Fruit fly (Drosophila melanogaster) whole organism, prepupa: ENCODE results near the gene anchor.
A peak's percentile ranks its signal among the peaks of the same experiment; 100 is the strongest.

Experiments used
- CG10669 ChIP-seq: fragments of 200-800 bp; sonication (Bioruptor generic); optimal IDR thresholded peaks from 3 replicates; lab custom pipeline; 2018; ENCODE audit warnings: missing biosample characterization, mild to moderate bottlenecking, missing genetic modification characterization, moderate library complexity
- CG11294 ChIP-seq: fragments of 200-800 bp; sonication (Bioruptor generic); IDR thresholded peaks from 2 replicates; pipeline ENCODE4 v1.3.6; 2022; ENCODE audit warnings: missing biosample characterization, missing genetic modification characterization
- CG11902 ChIP-seq: fragments of 200-800 bp; sonication (Bioruptor generic); optimal IDR thresholded peaks from 3 replicates; lab custom pipeline; 2016; ENCODE audit warnings: missing biosample characterization, missing genetic modification characterization
- CG15336 ChIP-seq: fragments of 200-800 bp; sonication (Bioruptor generic); IDR thresholded peaks from 2 replicates; pipeline ENCODE4 v1.3.6; 2022; ENCODE audit warnings: missing biosample characterization, missing genetic modification characterization
- CG3032 ChIP-seq: fragments of 200-800 bp; optimal IDR thresholded peaks from 2 replicates; lab custom pipeline; 2019; ENCODE audit warnings: missing biosample characterization, mild to moderate bottlenecking, missing genetic modification characterization, moderate library complexity
- CG31627 ChIP-seq: fragments of 200-800 bp; sonication (Bioruptor generic); optimal IDR thresholded peaks from 3 replicates; lab custom pipeline; 2016; ENCODE audit warnings: missing biosample characterization, missing genetic modification characterization
- CG32006 ChIP-seq: fragments of 200-800 bp; sonication (Bioruptor generic); optimal IDR thresholded peaks from 3 replicates; lab custom pipeline; 2017; ENCODE audit warnings: missing biosample characterization, mild to moderate bottlenecking, missing genetic modification characterization
- CG34406 ChIP-seq: fragments of 200-800 bp; sonication (Bioruptor generic); optimal IDR thresholded peaks from 3 replicates; lab custom pipeline; 2016; ENCODE audit warnings: missing biosample characterization, missing genetic modification characterization
- CG3919 ChIP-seq: fragments of 200-800 bp; sonication (Bioruptor generic); optimal IDR thresholded peaks from 3 replicates; lab custom pipeline; 2016; ENCODE audit warnings: missing biosample characterization, missing genetic modification characterization
- CG4318 ChIP-seq: fragments of 200-800 bp; sonication (Bioruptor generic); optimal IDR thresholded peaks from 3 replicates; lab custom pipeline; 2017; ENCODE audit warnings: missing biosample characterization, mild to moderate bottlenecking, missing genetic modification characterization
- CG6276 ChIP-seq: fragments of 200-800 bp; sonication (Bioruptor generic); optimal IDR thresholded peaks from 2 replicates; lab custom pipeline; 2017; ENCODE audit warnings: missing biosample characterization, mild to moderate bottlenecking, missing genetic modification characterization
- CG6792 ChIP-seq: fragments of 200-800 bp; sonication (Bioruptor generic); optimal IDR thresholded peaks from 3 replicates; lab custom pipeline; 2016; ENCODE audit warnings: missing biosample characterization, missing genetic modification characterization
- CG6854 ChIP-seq: fragments of 200-800 bp; sonication (Bioruptor generic); optimal IDR thresholded peaks from 2 replicates; lab custom pipeline; 2017; ENCODE audit warnings: missing biosample characterization, mild to moderate bottlenecking, missing genetic modification characterization
- CG8119 ChIP-seq: fragments of 200-800 bp; sonication (Bioruptor generic); IDR thresholded peaks from 3 replicates; pipeline ENCODE4 v1.3.6; 2022; ENCODE audit warnings: missing biosample characterization, missing genetic modification characterization
- CG8319 ChIP-seq: fragments of 200-800 bp; sonication (Bioruptor generic); optimal IDR thresholded peaks from 3 replicates; lab custom pipeline; 2016; ENCODE audit warnings: missing biosample characterization, missing genetic modification characterization
- CG8632 ChIP-seq: fragments of 200-800 bp; sonication (Bioruptor generic); optimal IDR thresholded peaks from 3 replicates; lab custom pipeline; 2016; ENCODE audit warnings: missing biosample characterization, missing genetic modification characterization
- CG9139 ChIP-seq: fragments of 200-800 bp; sonication (Bioruptor generic); optimal IDR thresholded peaks from 3 replicates; lab custom pipeline; 2017; ENCODE audit warnings: missing biosample characterization, mild to moderate bottlenecking, missing genetic modification characterization
- Eip75B ChIP-seq: fragments of 200-800 bp; sonication (Bioruptor generic); optimal IDR thresholded peaks from 3 replicates; lab custom pipeline; 2016; ENCODE audit warnings: missing biosample characterization, missing genetic modification characterization
- Eip93F ChIP-seq: fragments of 200-800 bp; sonication (Bioruptor generic); optimal IDR thresholded peaks from 2 replicates; lab custom pipeline; 2016; ENCODE audit warnings: missing biosample characterization, mild to moderate bottlenecking, missing genetic modification characterization
- Ets21C ChIP-seq: fragments of 200-800 bp; sonication (Bioruptor generic); optimal IDR thresholded peaks from 3 replicates; lab custom pipeline; 2016; ENCODE audit warnings: missing biosample characterization, missing genetic modification characterization
- Ets96B ChIP-seq: fragments of 200-800 bp; optimal IDR thresholded peaks from 2 replicates; lab custom pipeline; 2019; ENCODE audit warnings: missing biosample characterization, mild to moderate bottlenecking, missing genetic modification characterization, moderate library complexity
- Hr39 ChIP-seq: fragments of 200-800 bp; sonication (Bioruptor generic); optimal IDR thresholded peaks from 2 replicates; lab custom pipeline; 2016; ENCODE audit warnings: missing biosample characterization, missing genetic modification characterization
- Hr4 ChIP-seq: fragments of 200-800 bp; sonication (Bioruptor generic); optimal IDR thresholded peaks from 3 replicates; lab custom pipeline; 2016; ENCODE audit warnings: missing biosample characterization, missing genetic modification characterization
- Lpt ChIP-seq: fragments of 200-800 bp; sonication (Bioruptor generic); optimal IDR thresholded peaks from 3 replicates; lab custom pipeline; 2016; ENCODE audit warnings: missing biosample characterization, missing genetic modification characterization
- Sox14 ChIP-seq: fragments of 200-800 bp; sonication (Bioruptor generic); optimal IDR thresholded peaks from 3 replicates; lab custom pipeline; 2016; ENCODE audit warnings: missing biosample characterization, missing genetic modification characterization
- Sox15 ChIP-seq: fragments of 200-800 bp; sonication (Bioruptor generic); optimal IDR thresholded peaks from 3 replicates; lab custom pipeline; 2016; ENCODE audit warnings: missing biosample characterization, missing genetic modification characterization
- achi ChIP-seq: fragments of 200-800 bp; sonication (Bioruptor generic); optimal IDR thresholded peaks from 3 replicates; lab custom pipeline; 2016; ENCODE audit warnings: missing biosample characterization, missing genetic modification characterization
- cyc ChIP-seq: fragments of 200-800 bp; sonication (Bioruptor generic); optimal IDR thresholded peaks from 3 replicates; lab custom pipeline; 2016; ENCODE audit warnings: missing biosample characterization, missing genetic modification characterization
- dac ChIP-seq: fragments of 200-800 bp; sonication (Bioruptor generic); optimal IDR thresholded peaks from 2 replicates; lab custom pipeline; 2017; ENCODE audit warnings: missing biosample characterization, mild to moderate bottlenecking, missing genetic modification characterization
- dsx ChIP-seq: fragments of 200-800 bp; optimal IDR thresholded peaks from 3 replicates; lab custom pipeline; 2019; ENCODE audit warnings: missing biosample characterization, mild to moderate bottlenecking, missing genetic modification characterization, moderate library complexity; ENCODE audit not compliant: poor library complexity, severe bottlenecking
- eg ChIP-seq: fragments of 200-800 bp; sonication (Bioruptor generic); IDR thresholded peaks from 3 replicates; pipeline ENCODE4 v1.3.6; 2022; ENCODE audit warnings: missing biosample characterization, missing genetic modification characterization
- esn ChIP-seq: fragments of 200-800 bp; sonication (Bioruptor generic); optimal IDR thresholded peaks from 2 replicates; lab custom pipeline; 2016; ENCODE audit warnings: missing biosample characterization, mild to moderate bottlenecking, missing genetic modification characterization, moderate library complexity
- fd59A ChIP-seq: fragments of 200-800 bp; sonication (Bioruptor generic); optimal IDR thresholded peaks from 2 replicates; lab custom pipeline; 2017; ENCODE audit warnings: missing biosample characterization, mild to moderate bottlenecking, missing genetic modification characterization, missing genetic modification reagents
- fkh ChIP-seq: fragments of 200-800 bp; sonication (Bioruptor generic); optimal IDR thresholded peaks from 3 replicates; lab custom pipeline; 2017; ENCODE audit warnings: missing biosample characterization, mild to moderate bottlenecking, missing genetic modification characterization, moderate library complexity
- pdm3 ChIP-seq: fragments of 200-800 bp; sonication (Bioruptor generic); optimal IDR thresholded peaks from 3 replicates; lab custom pipeline; 2016; ENCODE audit warnings: missing biosample characterization, missing genetic modification characterization
- salr ChIP-seq, 2 experiments: fragments of 200-800 bp; sonication (Bioruptor generic); optimal IDR thresholded peaks; 3 replicates each; lab custom pipeline; 2016 to 2018; ENCODE audit warnings: missing biosample characterization in 2 of 2, missing genetic modification characterization in 2 of 2, mild to moderate bottlenecking in 1 of 2
- svp ChIP-seq: fragments of 200-800 bp; sonication (Bioruptor generic); peaks from one replicate; lab custom pipeline; 2016; ENCODE audit warnings: missing biosample characterization, missing genetic modification characterization
- vri ChIP-seq: fragments of 200-800 bp; sonication (Bioruptor generic); optimal IDR thresholded peaks from 3 replicates; lab custom pipeline; 2016; ENCODE audit warnings: missing biosample characterization, mild to moderate bottlenecking, missing genetic modification characterization

Gene anchor

DNA sequence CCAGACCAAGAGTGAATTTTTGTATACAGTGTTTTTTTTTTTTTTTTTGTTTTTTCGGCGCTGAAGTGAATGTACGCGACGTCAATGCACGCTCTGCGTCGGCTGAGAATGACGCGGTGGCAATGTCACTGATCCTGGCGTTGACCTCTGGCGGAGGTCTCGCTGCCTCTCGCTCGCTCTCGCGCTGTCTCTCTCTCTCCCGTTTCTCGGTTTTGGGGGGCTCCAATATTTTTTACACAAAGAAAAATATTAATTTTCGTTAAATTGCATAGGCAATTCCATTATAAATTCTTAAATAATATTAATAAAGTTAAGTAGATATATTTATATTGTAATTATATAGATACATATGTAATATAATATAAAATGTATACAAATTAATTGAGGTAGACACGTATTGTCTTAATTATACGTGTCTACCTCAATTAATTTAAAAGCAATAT is 8.3 kb upstream of the anchor start:
- TF ChIP-seq fkh (GFP tag; lab: Kevin White, UChicago) (no peak), fd59A (GFP tag; lab: Kevin White, UChicago) (no peak), CG32006 (GFP tag; lab: Kevin White, UChicago) (no peak), CG6792 (no peak), dac (GFP tag; lab: Kevin White, UChicago) (no peak), CG15336 (no peak), eg (GFP tag; lab: Robert Waterston, UW) (no peak), CG11902 (GFP tag; lab: Kevin White, UChicago) (no peak), CG11294 (no peak), CG8319 (GFP tag; lab: Kevin White, UChicago) (no peak), Lpt (GFP tag; lab: Kevin White, UChicago) (no peak), salr (GFP tag; optimal IDR thresholded peaks at IDR 0.05; lab: Kevin White, UChicago) (no peak), esn (peak; percentile 1), CG3919 (GFP tag; lab: Kevin White, UChicago) (no peak), CG6276 (GFP tag; lab: Kevin White, UChicago) (no peak), Ets21C (GFP tag; lab: Kevin White, UChicago) (no peak), dsx (GFP tag; lab: Kevin White, UChicago) (no peak), svp (GFP tag; lab: Kevin White, UChicago) (peak; percentile 97), CG4318 (GFP tag; lab: Kevin White, UChicago) (no peak), vri (GFP tag; lab: Kevin White, UChicago) (no peak), Hr4 (GFP tag; lab: Kevin White, UChicago) (no peak), Ets96B (tag; lab: Kevin White, UChicago) (no peak), CG8119 (GFP tag; lab: Robert Waterston, UW) (no peak), CG34406 (GFP tag; lab: Kevin White, UChicago) (peak; percentile 35)

DNA sequence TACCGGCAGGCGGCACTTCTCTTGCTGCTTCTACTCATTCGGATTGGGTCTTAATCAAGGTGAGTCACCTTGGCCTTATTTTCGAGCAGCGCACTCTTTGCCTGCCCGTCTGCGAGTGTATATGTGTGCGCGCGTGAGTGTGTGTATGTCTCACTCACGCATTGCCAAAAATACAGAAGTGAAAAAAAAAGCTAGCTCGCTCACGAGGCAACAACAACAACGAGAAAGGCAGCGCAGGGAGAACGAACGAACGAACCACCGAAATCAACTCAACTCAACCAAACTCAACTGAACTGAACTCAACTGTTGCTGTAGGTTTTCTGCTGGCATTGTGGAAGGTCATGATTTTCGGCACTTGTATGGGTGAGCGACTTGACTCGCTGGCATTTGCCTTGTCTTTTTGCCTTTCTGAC is 7.6 kb upstream of the anchor start:
- TF ChIP-seq vri (GFP tag; lab: Kevin White, UChicago): peak; percentile 52
- no peak for TF ChIP-seq dsx (GFP tag; lab: Kevin White, UChicago)
- TF ChIP-seq CG3032 (tag; lab: Kevin White, UChicago): no peak
- TF ChIP-seq pdm3 (GFP tag; lab: Kevin White, UChicago): no peak
- peak; percentile 46 for TF ChIP-seq Eip75B (GFP tag; lab: Kevin White, UChicago)
- no peak for TF ChIP-seq CG32006 (GFP tag; lab: Kevin White, UChicago)
- no peak for TF ChIP-seq CG8119 (GFP tag; lab: Robert Waterston, UW)
- no peak for TF ChIP-seq CG9139 (GFP tag; lab: Kevin White, UChicago)
- TF ChIP-seq CG11294: no peak
- no peak for TF ChIP-seq Hr39
- TF ChIP-seq Lpt (GFP tag; lab: Kevin White, UChicago): no peak
- TF ChIP-seq CG4318 (GFP tag; lab: Kevin White, UChicago): no peak
- no peak for TF ChIP-seq Ets96B (tag; lab: Kevin White, UChicago)
- no peak for TF ChIP-seq CG11902 (GFP tag; lab: Kevin White, UChicago)
- TF ChIP-seq Sox15: no peak
- TF ChIP-seq achi (GFP tag; lab: Kevin White, UChicago): no peak
- peak; percentile 51 for TF ChIP-seq CG6854 (GFP tag; lab: Kevin White, UChicago)
- no peak for TF ChIP-seq Hr4 (GFP tag; lab: Kevin White, UChicago)
- no peak for TF ChIP-seq CG31627 (GFP tag; lab: Kevin White, UChicago)
- no peak for TF ChIP-seq CG8319 (GFP tag; lab: Kevin White, UChicago)
- TF ChIP-seq CG10669: no peak
- TF ChIP-seq svp (GFP tag; lab: Kevin White, UChicago): peak; percentile 80
- no peak for TF ChIP-seq fkh (GFP tag; lab: Kevin White, UChicago)
- no peak for TF ChIP-seq Sox14 (GFP tag; lab: Kevin White, UChicago)
- TF ChIP-seq CG8632 (GFP tag; lab: Kevin White, UChicago): no peak
- TF ChIP-seq cyc (GFP tag; lab: Kevin White, UChicago): no peak
- TF ChIP-seq Eip93F (GFP tag; lab: Kevin White, UChicago): no peak
- TF ChIP-seq, all 60 proteins: peak for 4
